Worm (Caenorhabditis elegans): ENCODE results near the gene W03F9.2.

The W03F9.2 gene

ce11 chrV:141257-141656 lies 13.4 kb upstream of the W03F9.2 start, which contains the start of gene W03F9.11:
Gene W03F9.11 (minus strand): TSS chrV:141357.
- TF ChIP-seq W03F9.2 (tag; optimal IDR thresholded peaks at IDR 0.05): no peak
- TF ChIP-seq dao-5 (tag; optimal IDR thresholded peaks at IDR 0.05): no peak

DNA sequence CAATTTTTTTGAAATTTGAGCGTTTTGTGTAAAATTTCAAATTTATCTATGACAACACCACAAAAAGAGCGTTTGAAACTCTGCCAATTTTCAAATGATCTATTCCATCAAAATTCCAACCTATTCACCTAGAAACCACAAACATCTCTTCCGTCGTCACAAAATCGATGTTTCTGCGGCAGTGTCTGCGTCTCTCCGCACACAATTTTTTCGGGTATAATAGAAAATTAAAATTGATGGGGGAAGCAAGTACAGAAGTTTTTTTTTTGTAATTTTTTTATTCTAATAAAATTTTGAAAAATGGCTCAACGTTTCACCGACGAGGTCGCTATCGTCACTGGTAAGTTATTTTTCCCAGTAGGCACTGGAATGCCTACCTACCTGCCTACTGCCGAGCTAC lies 10.8 kb upstream of the W03F9.2 start, which contains the start of gene W03F9.9:
W03F9.9 (plus strand) TSS at position 301 of the 400 bp plus-strand sequence.
- no peak for TF ChIP-seq him-1 (tag; optimal IDR thresholded peaks at IDR 0.05)
- TF ChIP-seq W03F9.2 (tag; optimal IDR thresholded peaks at IDR 0.05): no peak
- TF ChIP-seq dao-5 (tag; optimal IDR thresholded peaks at IDR 0.05): no peak

DNA sequence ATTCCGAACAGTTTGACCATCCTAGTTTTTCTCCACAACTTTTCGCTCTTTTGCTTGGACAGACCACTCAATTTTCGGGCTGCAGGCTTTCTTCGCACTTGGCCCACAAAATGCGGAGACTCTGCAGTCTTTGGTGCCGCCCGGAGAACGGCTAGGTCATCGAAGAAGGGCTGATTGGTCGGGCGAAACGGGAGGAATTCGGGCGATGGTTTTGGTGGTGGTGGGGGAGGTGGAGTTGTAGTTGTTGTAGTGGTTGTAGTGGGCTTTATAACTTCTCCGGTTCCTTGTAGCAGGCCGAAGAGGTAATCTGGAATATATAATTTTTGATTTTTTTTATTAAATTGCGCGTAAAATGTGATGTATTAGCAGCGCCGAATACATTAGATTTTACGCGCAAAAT lies 9.8 kb upstream of the W03F9.2 start:
- no peak for TF ChIP-seq him-1 (tag; optimal IDR thresholded peaks at IDR 0.05)
- TF ChIP-seq dao-5 (tag; optimal IDR thresholded peaks at IDR 0.05): no peak
- no peak for TF ChIP-seq W03F9.2 (tag; optimal IDR thresholded peaks at IDR 0.05)

DNA sequence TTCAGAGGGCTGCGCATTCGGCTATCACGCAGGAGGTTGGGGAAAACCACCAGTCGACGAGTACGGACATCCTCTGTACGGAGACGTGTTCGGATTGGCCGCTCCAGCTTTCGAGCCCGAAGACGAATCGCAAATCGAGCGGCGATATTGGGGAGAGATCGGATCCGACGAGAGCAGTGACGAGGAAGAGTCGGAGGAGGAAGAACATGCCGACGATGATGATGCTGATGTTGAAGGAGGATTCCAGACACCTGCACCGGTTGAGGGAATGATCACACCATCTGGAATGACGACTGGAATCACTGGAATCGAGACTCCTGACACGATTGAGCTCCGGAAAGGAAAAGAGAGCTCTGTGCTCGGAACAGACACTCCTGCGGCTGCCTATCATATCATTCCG lies 2.4 kb upstream of the W03F9.2 start:
- TF ChIP-seq W03F9.2 (tag; optimal IDR thresholded peaks at IDR 0.05) (no peak), him-1 (tag; optimal IDR thresholded peaks at IDR 0.05) (no peak)

DNA sequence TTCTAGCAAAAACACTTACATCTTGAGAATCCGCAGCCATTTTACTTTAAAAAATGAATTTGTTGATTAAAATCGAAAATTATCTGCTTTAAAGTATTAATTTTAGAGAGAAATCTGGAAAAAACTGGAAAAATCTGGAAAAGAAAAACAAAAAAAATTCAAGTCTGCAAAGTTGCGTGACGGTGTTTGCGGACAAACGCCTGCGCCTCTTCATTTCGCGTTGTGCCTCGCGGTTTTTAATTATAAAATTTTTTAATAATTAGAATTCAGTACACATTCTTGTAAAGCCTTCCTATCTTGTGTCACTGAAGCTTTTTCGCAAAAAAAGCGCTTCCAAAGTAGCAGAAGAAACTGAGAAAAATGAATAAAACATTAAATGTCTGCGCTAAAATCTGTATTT lies 1.2 kb downstream of the W03F9.2 start, which contains the start of gene W03F9.1:
W03F9.1 (minus strand) TSS at position 109 of the 400 bp plus-strand sequence.
- TF ChIP-seq W03F9.2 (tag; optimal IDR thresholded peaks at IDR 0.05): peak; percentile 99
- no peak for TF ChIP-seq dao-5 (tag; optimal IDR thresholded peaks at IDR 0.05)

DNA sequence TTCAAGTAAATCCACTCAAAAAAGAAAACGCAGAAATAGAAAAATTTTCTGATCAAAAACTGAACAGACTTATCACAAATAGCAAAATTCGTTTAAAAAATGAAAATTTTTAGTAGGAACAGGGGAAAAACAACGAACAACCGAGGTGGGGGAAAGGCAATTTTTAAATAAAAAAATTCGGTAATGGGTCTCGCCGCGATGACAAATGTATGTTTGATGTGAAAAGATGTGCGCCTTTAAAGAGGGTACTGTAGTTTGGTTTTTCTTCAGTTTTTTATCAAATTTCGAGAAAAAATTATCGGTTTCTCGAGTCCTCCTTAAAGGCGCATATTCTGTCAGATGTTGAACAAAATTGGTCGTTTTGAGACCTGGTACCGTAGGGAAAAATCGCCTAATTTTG lies 3.9 kb downstream of the W03F9.2 start:
- TF ChIP-seq dao-5 (tag; optimal IDR thresholded peaks at IDR 0.05): no peak
- peak; percentile 41 for TF ChIP-seq W03F9.2 (tag; optimal IDR thresholded peaks at IDR 0.05)

DNA sequence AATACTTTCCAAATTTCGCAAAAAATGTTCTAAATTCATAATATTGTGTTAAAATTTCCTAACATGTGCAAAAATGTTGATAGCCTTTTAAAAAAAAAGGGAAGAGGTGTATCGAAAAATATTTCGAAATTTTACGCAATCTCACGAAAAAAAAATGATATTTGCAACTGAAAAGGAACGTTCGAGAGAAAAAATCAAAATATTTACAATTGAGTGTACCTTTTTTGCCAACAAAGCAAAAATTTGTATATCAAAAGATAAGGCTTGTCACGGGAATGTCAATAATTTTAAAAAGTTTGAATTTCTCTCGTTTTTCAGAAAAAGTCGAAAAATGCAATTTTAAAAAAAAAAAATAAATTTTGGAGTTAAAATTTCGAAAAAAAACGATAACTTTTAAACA lies 4.3 kb downstream of the W03F9.2 start:
- no peak for TF ChIP-seq dao-5 (tag; optimal IDR thresholded peaks at IDR 0.05)
- TF ChIP-seq W03F9.2 (tag; optimal IDR thresholded peaks at IDR 0.05): peak; percentile 93

DNA sequence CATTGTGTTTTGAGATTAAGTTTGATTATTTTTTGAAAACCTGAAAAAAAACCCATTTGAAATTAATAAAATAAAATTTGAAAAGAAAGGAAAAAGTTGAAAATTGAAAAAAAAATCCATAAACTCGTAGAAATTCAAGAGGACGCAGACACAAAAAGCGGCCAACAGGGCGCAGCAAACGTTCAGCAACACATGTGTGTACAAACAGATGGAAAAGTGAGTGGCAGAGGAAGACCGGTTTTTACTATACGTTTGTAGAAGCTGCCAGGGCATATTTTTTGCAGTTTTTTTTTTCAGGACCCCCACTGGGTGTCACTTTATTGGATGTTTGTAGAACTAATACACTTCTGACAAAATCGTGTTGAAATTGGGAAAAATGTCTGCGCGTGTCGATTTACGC lies 5.1 kb downstream of the W03F9.2 start, which contains the start of gene cgp-1:
cgp-1 (minus strand) TSS at position 40 of the 400 bp plus-strand sequence.
- TF ChIP-seq W03F9.2 (tag; optimal IDR thresholded peaks at IDR 0.05) (peak; percentile 91), him-1 (tag; optimal IDR thresholded peaks at IDR 0.05) (no peak)

DNA sequence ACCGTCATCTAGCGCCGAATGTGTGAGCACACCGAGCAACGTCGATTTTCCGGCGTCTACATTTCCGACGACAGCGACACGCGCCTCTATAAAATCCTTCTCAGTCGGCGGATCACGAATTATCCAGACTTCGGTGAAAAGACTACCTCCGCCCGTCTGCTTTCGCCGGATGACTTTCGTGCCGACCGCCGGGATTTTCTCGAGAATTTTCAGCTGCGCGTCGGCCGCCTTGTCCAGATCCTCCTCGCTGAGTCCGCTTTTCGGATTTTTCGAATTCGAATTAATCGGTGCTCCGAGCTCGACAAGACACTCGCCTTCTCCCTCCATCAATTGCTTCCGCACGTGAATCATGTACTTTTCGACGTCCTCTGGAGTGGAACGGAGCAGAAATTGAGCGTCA lies 5.6 kb downstream of the W03F9.2 start:
- TF ChIP-seq dao-5 (tag; optimal IDR thresholded peaks at IDR 0.05) (no peak), him-1 (tag; optimal IDR thresholded peaks at IDR 0.05) (no peak), W03F9.2 (tag; optimal IDR thresholded peaks at IDR 0.05) (no peak)

DNA sequence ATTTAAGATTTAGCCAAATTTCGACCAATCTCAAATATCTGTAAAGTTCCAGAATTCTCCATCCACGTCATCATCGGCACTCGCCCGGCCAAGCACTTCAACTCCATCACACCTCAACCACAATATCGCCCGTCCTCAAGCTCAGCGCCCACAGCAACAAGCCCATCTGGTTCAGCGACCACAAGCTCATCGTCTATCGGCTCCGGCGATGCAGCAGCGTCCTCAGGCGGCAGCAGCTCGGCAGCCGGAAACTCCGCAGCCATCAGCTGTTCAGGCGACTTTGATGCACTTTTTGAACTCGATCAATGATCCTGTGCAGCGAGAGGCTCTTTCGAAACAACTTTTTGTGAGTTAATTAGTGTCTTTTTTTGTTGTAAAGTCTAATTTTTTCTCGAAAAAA lies 10.5 kb downstream of the W03F9.2 start:
- TF ChIP-seq W03F9.2 (tag; optimal IDR thresholded peaks at IDR 0.05) (no peak), dao-5 (tag; optimal IDR thresholded peaks at IDR 0.05) (no peak), him-1 (tag; optimal IDR thresholded peaks at IDR 0.05) (no peak)

DNA sequence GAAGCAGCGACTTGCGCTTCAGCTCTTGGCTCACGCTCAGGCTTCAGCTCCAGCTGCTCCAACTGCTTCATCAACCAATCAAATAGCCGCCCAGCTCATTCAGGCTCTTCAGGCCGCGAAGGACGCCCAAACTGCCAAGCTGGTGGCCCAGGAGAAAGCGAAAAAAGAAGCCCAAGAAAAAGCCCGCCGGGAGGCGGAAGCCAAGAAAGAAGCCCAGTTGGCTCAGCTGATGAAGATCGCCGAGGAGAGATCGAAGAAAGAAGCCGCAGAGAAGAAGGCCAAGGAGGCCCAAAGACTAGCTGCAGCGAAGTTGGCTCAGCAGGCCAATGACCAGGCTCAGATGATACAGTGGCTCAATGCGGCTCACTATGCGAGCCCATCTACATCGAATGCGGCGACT lies 11.6 kb downstream of the W03F9.2 start:
- TF ChIP-seq him-1 (tag; optimal IDR thresholded peaks at IDR 0.05): no peak
- TF ChIP-seq dao-5 (tag; optimal IDR thresholded peaks at IDR 0.05): no peak
- TF ChIP-seq W03F9.2 (tag; optimal IDR thresholded peaks at IDR 0.05): no peak

ce11 chrV:104474-104873 lies 23.4 kb downstream of the W03F9.2 start, which contains the start of gene picd-1:
Gene picd-1 (plus strand): TSS chrV:104825.
- TF ChIP-seq W03F9.2 (tag; optimal IDR thresholded peaks at IDR 0.05): peak; percentile 96
- no peak for TF ChIP-seq him-1 (tag; optimal IDR thresholded peaks at IDR 0.05)
- TF ChIP-seq dao-5 (tag; optimal IDR thresholded peaks at IDR 0.05): no peak

- TF ChIP-seq him-1 (tag; optimal IDR thresholded peaks at IDR 0.05) (no peak), dao-5 (tag; optimal IDR thresholded peaks at IDR 0.05) (no peak), W03F9.2 (tag; optimal IDR thresholded peaks at IDR 0.05) (no peak)
Observed at ce11 chrV:103977-104376, 23.9 kb downstream of the W03F9.2 start, which contains the start of gene rps-27. Gene rps-27 (minus strand): TSS chrV:104077.

- TF ChIP-seq dao-5 (tag; optimal IDR thresholded peaks at IDR 0.05) (no peak), him-1 (tag; optimal IDR thresholded peaks at IDR 0.05) (no peak)
Observed at ce11 chrV:103043-103702, 24.7 kb downstream of the W03F9.2 start.

DNA sequence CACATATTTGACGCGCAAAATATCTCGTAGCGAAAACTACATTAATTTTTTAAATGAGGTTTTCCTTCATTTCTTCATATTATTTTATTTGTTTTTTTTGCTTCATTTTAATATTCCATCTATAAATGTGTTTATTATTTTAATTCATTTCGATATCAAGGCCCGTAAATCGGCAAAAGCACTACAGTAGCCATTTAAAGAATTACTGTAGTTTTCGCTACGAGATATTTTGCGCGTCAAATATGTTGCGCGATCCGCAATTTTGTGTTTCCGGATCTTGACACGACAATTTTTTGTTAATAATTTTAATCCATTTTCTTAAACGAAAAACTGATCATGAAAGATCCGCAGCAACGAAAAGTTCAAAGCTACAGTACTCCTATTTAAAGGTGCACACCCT lies 25.7 kb downstream of the W03F9.2 start:
- no peak for TF ChIP-seq him-1 (tag; optimal IDR thresholded peaks at IDR 0.05)
- no peak for TF ChIP-seq W03F9.2 (tag; optimal IDR thresholded peaks at IDR 0.05)
- TF ChIP-seq dao-5 (tag; optimal IDR thresholded peaks at IDR 0.05): no peak

Measured in whole organism, L4/young adult.